Worm (Caenorhabditis elegans) whole organism, midembryonic: Measurements from ENCODE around the gene C28F5.1.

ENCODE experiments used
- T22C8.4 ChIP-seq: fragments of 200-800 bp; sonication (Bioruptor generic); IDR thresholded peaks from 2 replicates; pipeline ENCODE4 v1.3.6; 2022; ENCODE audit warnings: missing genetic modification characterization, missing compliant biosample characterization
- cog-1 ChIP-seq: sonication (generic microtip); optimal IDR thresholded peaks from 2 replicates; lab custom pipeline; 2016; ENCODE audit warnings: missing genetic modification characterization, missing compliant biosample characterization
- flt-1 ChIP-seq: fragments of 200-800 bp; sonication (Bioruptor generic); IDR thresholded peaks from 2 replicates; pipeline ENCODE4 v1.3.6; 2022; ENCODE audit warnings: missing genetic modification characterization, missing compliant biosample characterization
- klf-2 ChIP-seq: fragments of 200-800 bp; sonication (Bioruptor generic); conservative IDR thresholded peaks from 2 replicates; pipeline ENCODE4 v1.3.6; 2022; ENCODE audit warnings: missing genetic modification reagents, missing genetic modification characterization, missing compliant biosample characterization
- med-1 ChIP-seq: sonication (generic microtip); optimal IDR thresholded peaks from 2 replicates; lab custom pipeline; 2017; ENCODE audit warnings: missing genetic modification characterization, mild to moderate bottlenecking, missing compliant biosample characterization, antibody characterized with exemption, missing genetic modification reagents; ENCODE audit not compliant: insufficient read depth
- ref-1 ChIP-seq: fragments of 200-800 bp; sonication (Bioruptor generic); conservative IDR thresholded peaks from 2 replicates; pipeline ENCODE4 v1.3.6; 2022; ENCODE audit warnings: missing genetic modification reagents, missing genetic modification characterization, missing compliant biosample characterization
- tab-1 ChIP-seq: fragments of 200-800 bp; sonication (Bioruptor generic); IDR thresholded peaks from 2 replicates; pipeline ENCODE4 v1.3.6; 2022; ENCODE audit warnings: missing genetic modification characterization, missing compliant biosample characterization
- ztf-23 ChIP-seq: fragments of 200-800 bp; sonication (Bioruptor generic); IDR thresholded peaks from 2 replicates; pipeline ENCODE4 v1.3.6; 2022; ENCODE audit warnings: missing genetic modification reagents, missing genetic modification characterization, missing compliant biosample characterization
- ztf-29 ChIP-seq: fragments of 200-800 bp; sonication (Bioruptor generic); IDR thresholded peaks from 2 replicates; pipeline ENCODE4 v1.3.6; 2022; ENCODE audit warnings: missing genetic modification reagents, missing genetic modification characterization, missing compliant biosample characterization

C28F5.1 gene

DNA sequence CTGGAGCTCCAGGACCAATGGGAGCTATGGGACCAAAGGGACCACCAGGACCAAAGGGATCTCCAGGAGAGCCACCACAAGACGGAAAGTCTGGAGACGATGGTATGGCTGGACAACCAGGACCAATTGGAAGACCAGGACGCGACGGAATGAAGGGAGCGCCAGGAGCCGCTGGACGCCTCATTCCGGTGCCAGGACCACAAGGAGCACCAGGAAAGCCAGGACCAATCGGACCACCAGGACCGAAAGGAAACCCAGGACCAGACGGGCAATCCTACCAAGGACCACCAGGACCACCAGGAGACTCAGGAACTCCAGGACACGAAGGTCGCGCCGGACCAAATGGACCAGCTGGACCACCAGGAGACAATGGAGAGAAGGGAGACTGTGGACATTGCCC, 39.7 kb downstream of the C28F5.1 start:
- TF ChIP-seq ztf-29: no peak
- TF ChIP-seq med-1 (GFP tag; lab: Kevin White, UChicago): no peak
- TF ChIP-seq T22C8.4 (GFP tag; lab: Robert Waterston, UW): no peak
- TF ChIP-seq cog-1 (tag; lab: Kevin White, UChicago): no peak
- no peak for TF ChIP-seq ztf-23 (GFP tag; lab: Robert Waterston, UW)
- TF ChIP-seq klf-2 (GFP tag; lab: Robert Waterston, UW): no peak
- TF ChIP-seq ref-1 (GFP tag; lab: Robert Waterston, UW): no peak
- TF ChIP-seq flt-1 (GFP tag; lab: Robert Waterston, UW): no peak
- TF ChIP-seq tab-1 (GFP tag; lab: Robert Waterston, UW): no peak

- TF ChIP-seq med-1 (GFP tag; lab: Kevin White, UChicago) (no peak), tab-1 (GFP tag; lab: Robert Waterston, UW) (no peak), flt-1 (GFP tag; lab: Robert Waterston, UW) (no peak), ref-1 (GFP tag; lab: Robert Waterston, UW) (no peak), klf-2 (GFP tag; lab: Robert Waterston, UW) (no peak), ztf-29 (no peak)
Measured at ce11 chrII:7545364-7545763, 40.3 kb downstream of the C28F5.1 start.

ce11 chrII:7547269-7547668, 42.2 kb downstream of the C28F5.1 start:
- TF ChIP-seq ztf-23 (GFP tag; lab: Robert Waterston, UW): no peak
- no peak for TF ChIP-seq klf-2 (GFP tag; lab: Robert Waterston, UW)
- TF ChIP-seq T22C8.4 (GFP tag; lab: Robert Waterston, UW): no peak
- TF ChIP-seq flt-1 (GFP tag; lab: Robert Waterston, UW): no peak
- TF ChIP-seq ztf-29: no peak
- no peak for TF ChIP-seq cog-1 (tag; lab: Kevin White, UChicago)

- no peak for TF ChIP-seq flt-1 (GFP tag; lab: Robert Waterston, UW)
- TF ChIP-seq med-1 (GFP tag; lab: Kevin White, UChicago): no peak
- TF ChIP-seq klf-2 (GFP tag; lab: Robert Waterston, UW): no peak
- no peak for TF ChIP-seq cog-1 (tag; lab: Kevin White, UChicago)
- TF ChIP-seq ref-1 (GFP tag; lab: Robert Waterston, UW): no peak
- TF ChIP-seq T22C8.4 (GFP tag; lab: Robert Waterston, UW): no peak
- no peak for TF ChIP-seq tab-1 (GFP tag; lab: Robert Waterston, UW)
- TF ChIP-seq ztf-23 (GFP tag; lab: Robert Waterston, UW): no peak
- no peak for TF ChIP-seq ztf-29
Measured at ce11 chrII:7548044-7548443, 42.9 kb downstream of the C28F5.1 start, which contains the start of gene fbxa-224. fbxa-224 (minus strand) TSS chrII:7548144.

- no peak for TF ChIP-seq flt-1 (GFP tag; lab: Robert Waterston, UW)
Measured at ce11 chrII:7549035-7549434, 43.9 kb downstream of the C28F5.1 start, which contains the start of gene tph-1. tph-1 (plus strand) TSS chrII:7549335.

- TF ChIP-seq flt-1 (GFP tag; lab: Robert Waterston, UW) (no peak), ztf-23 (GFP tag; lab: Robert Waterston, UW) (no peak)
Measured at ce11 chrII:7553806-7554205, 48.7 kb downstream of the C28F5.1 start, which contains the start of gene ZK1290.10. ZK1290.10 (minus strand) TSS chrII:7553906.

DNA sequence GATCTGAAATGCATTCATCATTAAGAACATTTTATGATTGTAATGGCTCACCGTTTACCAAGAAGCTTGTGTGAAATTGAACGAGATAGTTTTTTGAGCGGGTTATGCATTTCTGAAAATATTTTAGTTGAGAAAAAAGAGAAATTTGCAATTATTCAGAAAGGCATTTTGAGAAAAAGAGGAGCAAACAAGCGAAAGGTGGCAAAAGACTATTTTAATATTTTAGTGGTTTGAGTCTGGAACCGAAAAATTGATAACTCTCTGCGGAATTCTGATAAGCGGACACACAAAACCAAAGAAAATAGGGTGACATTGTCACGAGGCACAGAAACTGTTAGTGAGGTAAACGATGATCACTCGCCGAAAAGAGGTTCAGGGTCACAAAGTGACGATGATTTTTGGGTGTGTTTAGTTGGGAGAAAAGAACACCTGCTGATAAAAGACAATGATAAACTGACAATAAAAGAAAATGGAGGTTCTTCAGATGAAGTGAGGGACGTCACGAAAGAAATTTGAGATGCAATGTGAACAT, 49.7 kb downstream of the C28F5.1 start:
- TF ChIP-seq flt-1 (GFP tag; lab: Robert Waterston, UW) (no peak), ztf-23 (GFP tag; lab: Robert Waterston, UW) (no peak), tab-1 (GFP tag; lab: Robert Waterston, UW) (no peak), ref-1 (GFP tag; lab: Robert Waterston, UW) (no peak), T22C8.4 (GFP tag; lab: Robert Waterston, UW) (no peak), ztf-29 (no peak), med-1 (GFP tag; lab: Kevin White, UChicago) (no peak), cog-1 (tag; lab: Kevin White, UChicago) (no peak), klf-2 (GFP tag; lab: Robert Waterston, UW) (no peak)

DNA sequence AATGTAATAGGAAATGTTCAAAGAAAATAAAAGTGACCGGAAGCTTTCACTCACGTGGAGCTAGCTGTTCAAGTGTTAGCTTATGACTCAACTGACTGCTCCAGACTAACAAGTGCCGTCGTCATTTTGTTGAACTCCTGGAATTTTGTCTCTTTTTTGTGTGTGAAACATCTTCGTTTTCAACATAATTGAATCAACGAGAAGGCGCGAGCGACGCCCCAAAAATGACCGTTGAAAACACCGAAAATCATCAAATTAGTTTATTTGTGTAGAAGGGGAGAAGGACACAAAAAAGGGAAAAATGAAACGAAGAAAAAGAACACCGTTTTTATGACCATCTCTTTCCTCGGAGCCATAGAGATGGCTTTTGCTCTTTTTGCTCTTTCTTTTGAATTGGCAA, 50.3 kb downstream of the C28F5.1 start, which contains the start of gene ZK1290.14:
Gene ZK1290.14 (minus strand): TSS at position 139 of the 400 bp plus-strand sequence.
- TF ChIP-seq ref-1 (GFP tag; lab: Robert Waterston, UW): no peak
